Worm (Caenorhabditis elegans): ENCODE data around the gene srh-172.

ce11 chrV:19936945-19937344 is 21.9 kb upstream of the srh-172 start:
- TF ChIP-seq nhr-11 (tag; optimal IDR thresholded peaks at IDR 0.05) (no peak), snpc-4 (tag; optimal IDR thresholded peaks at IDR 0.05) (no peak), aly-2 (tag; optimal IDR thresholded peaks at IDR 0.05) (no peak), peb-1 (tag; optimal IDR thresholded peaks at IDR 0.05) (no peak), zag-1 (tag; optimal IDR thresholded peaks at IDR 0.05) (no peak)
